Worm (Caenorhabditis elegans) whole organism, L1 larva: ENCODE data around the gene ced-7.

ENCODE experiments used
- C16A3.4 ChIP-seq: fragments of 150-350 bp; optimal IDR thresholded peaks from 2 replicates; lab custom pipeline; 2014; ENCODE audit warnings: missing biosample characterization, missing genetic modification characterization
- C34B4.2 ChIP-seq: sonication (generic microtip); optimal IDR thresholded peaks from 2 replicates; lab custom pipeline; 2017; ENCODE audit warnings: mild to moderate bottlenecking, missing genetic modification characterization, missing compliant biosample characterization
- F16B12.6 ChIP-seq: fragments of 150-350 bp; optimal IDR thresholded peaks from 2 replicates; lab custom pipeline; 2014; ENCODE audit warnings: missing biosample characterization, missing genetic modification characterization
- aly-2 ChIP-seq: fragments of 150-350 bp; optimal IDR thresholded peaks from 2 replicates; lab custom pipeline; 2014; ENCODE audit warnings: missing biosample characterization, missing genetic modification characterization
- blmp-1 ChIP-seq: fragments of 150-350 bp; optimal IDR thresholded peaks from 2 replicates; lab custom pipeline; 2014; ENCODE audit warnings: missing biosample characterization, missing genetic modification characterization
- ceh-8 ChIP-seq: fragments of 200-800 bp; sonication (Bioruptor generic); optimal IDR thresholded peaks from 2 replicates; lab custom pipeline; 2018; ENCODE audit warnings: mild to moderate bottlenecking, missing genetic modification characterization, moderate library complexity, missing compliant biosample characterization
- ceh-82 ChIP-seq, 3 experiments: fragments of 150-350 bp in 1 of 3; sonication (generic microtip) in 2 of 3; optimal IDR thresholded peaks; 2 replicates each; lab custom pipeline; 2014 to 2017; ENCODE audit warnings: missing biosample characterization in 3 of 3, missing genetic modification characterization in 3 of 3
- ces-1 ChIP-seq: fragments of 150-350 bp; optimal IDR thresholded peaks from 2 replicates; lab custom pipeline; 2014; ENCODE audit warnings: missing biosample characterization, missing genetic modification reagents, missing genetic modification characterization
- dpl-1 ChIP-seq, 3 experiments: fragments of 150-350 bp in 2 of 3; sonication (generic microtip) in 1 of 3; optimal IDR thresholded peaks; 2 replicates each; lab custom pipeline; 2014 to 2017; ENCODE audit warnings: missing biosample characterization in 3 of 3, missing genetic modification characterization in 3 of 3, missing genetic modification reagents in 3 of 3
- dsc-1 ChIP-seq: sonication (generic microtip); optimal IDR thresholded peaks from 2 replicates; lab custom pipeline; 2016; ENCODE audit warnings: mild to moderate bottlenecking, missing genetic modification characterization, missing compliant biosample characterization
- efl-1 ChIP-seq, 4 experiments: fragments of 150-350 bp; optimal IDR thresholded peaks in 3 of 4; peaks in 1 of 4; 1 replicate in 1 of 4; 2 replicates in 3 of 4; lab custom pipeline; 2014; ENCODE audit warnings: missing biosample characterization in 2 of 4, missing genetic modification characterization in 2 of 4, missing genetic modification reagents in 2 of 4
- efl-3 ChIP-seq: fragments of 200-800 bp; sonication (Bioruptor generic); optimal IDR thresholded peaks from 2 replicates; lab custom pipeline; 2018; ENCODE audit warnings: mild to moderate bottlenecking, missing genetic modification characterization, missing compliant biosample characterization
- fkh-4 ChIP-seq: sonication (generic microtip); optimal IDR thresholded peaks from 2 replicates; lab custom pipeline; 2016; ENCODE audit warnings: missing compliant biosample characterization, missing genetic modification characterization, borderline replicate concordance
- fkh-8 ChIP-seq: sonication (generic microtip); optimal IDR thresholded peaks from 2 replicates; lab custom pipeline; 2016; ENCODE audit warnings: mild to moderate bottlenecking, missing genetic modification characterization, missing compliant biosample characterization
- fos-1 ChIP-seq: fragments of 150-350 bp; optimal IDR thresholded peaks from 2 replicates; lab custom pipeline; 2014; ENCODE audit warnings: missing biosample characterization, missing genetic modification characterization
- grh-1 ChIP-seq: fragments of 200-800 bp; sonication (Bioruptor generic); IDR thresholded peaks from 2 replicates; pipeline ENCODE4 v1.3.6; 2022; ENCODE audit warnings: missing genetic modification reagents, missing genetic modification characterization, missing compliant biosample characterization
- irx-1 ChIP-seq: sonication (generic microtip); optimal IDR thresholded peaks from 2 replicates; lab custom pipeline; 2016; ENCODE audit warnings: missing genetic modification characterization, missing compliant biosample characterization
- jun-1 ChIP-seq: fragments of 150-350 bp; optimal IDR thresholded peaks from 2 replicates; lab custom pipeline; 2014; ENCODE audit warnings: missing biosample characterization, missing genetic modification reagents, missing genetic modification characterization
- lin-13 ChIP-seq: fragments of 150-350 bp; optimal IDR thresholded peaks from 2 replicates; lab custom pipeline; 2014; ENCODE audit warnings: missing biosample characterization, missing genetic modification reagents, missing genetic modification characterization
- lin-14 ChIP-seq: fragments of 200-800 bp; sonication (Bioruptor generic); optimal IDR thresholded peaks from 2 replicates; lab custom pipeline; 2018; ENCODE audit warnings: mild to moderate bottlenecking, missing genetic modification characterization, moderate library complexity, missing compliant biosample characterization
- lin-15B ChIP-seq: fragments of 150-350 bp; sonication (generic microtip); optimal IDR thresholded peaks from 3 replicates; lab custom pipeline; 2014; ENCODE audit warnings: missing biosample characterization, missing genetic modification characterization
- lsy-2 ChIP-seq, 2 experiments: fragments of 150-350 bp; optimal IDR thresholded peaks; 2 replicates each; lab custom pipeline; 2014; ENCODE audit warnings: missing biosample characterization in 2 of 2, missing genetic modification characterization in 2 of 2
- mdl-1 ChIP-seq, 2 experiments: fragments of 150-350 bp; optimal IDR thresholded peaks; 2 replicates each; lab custom pipeline; 2014 to 2017; ENCODE audit warnings: missing biosample characterization in 2 of 2, missing genetic modification characterization in 2 of 2, inconsistent platforms in 1 of 2
- mef-2 ChIP-seq: fragments of 150-350 bp; optimal IDR thresholded peaks from 2 replicates; lab custom pipeline; 2014; ENCODE audit warnings: missing biosample characterization, missing genetic modification characterization
- mep-1 ChIP-seq: fragments of 150-350 bp; optimal IDR thresholded peaks from 2 replicates; lab custom pipeline; 2014; ENCODE audit warnings: missing biosample characterization, missing genetic modification characterization
- nhr-11 ChIP-seq: fragments of 150-350 bp; optimal IDR thresholded peaks from 2 replicates; lab custom pipeline; 2014; ENCODE audit warnings: missing biosample characterization, missing genetic modification characterization
- nhr-12 ChIP-seq: sonication (generic microtip); optimal IDR thresholded peaks from 2 replicates; lab custom pipeline; 2017; ENCODE audit warnings: missing biosample characterization, missing genetic modification characterization
- nhr-19 ChIP-seq: fragments of 200-800 bp; sonication (Bioruptor generic); conservative IDR thresholded peaks from 2 replicates; pipeline ENCODE4 v1.3.6; 2022; ENCODE audit warnings: missing genetic modification characterization, missing compliant biosample characterization
- nhr-20 ChIP-seq: sonication (generic microtip); optimal IDR thresholded peaks from 2 replicates; lab custom pipeline; 2016; ENCODE audit warnings: mild to moderate bottlenecking, missing genetic modification characterization, missing compliant biosample characterization
- nhr-47 ChIP-seq: sonication (generic microtip); optimal IDR thresholded peaks from 2 replicates; lab custom pipeline; 2016; ENCODE audit warnings: mild to moderate bottlenecking, missing genetic modification characterization, moderate library complexity, missing compliant biosample characterization
- nhr-71 ChIP-seq: sonication (generic microtip); optimal IDR thresholded peaks from 2 replicates; lab custom pipeline; 2016; ENCODE audit warnings: mild to moderate bottlenecking, missing genetic modification characterization, moderate library complexity, missing compliant biosample characterization
- nhr-77 ChIP-seq: fragments of 150-350 bp; optimal IDR thresholded peaks from 2 replicates; lab custom pipeline; 2014; ENCODE audit warnings: missing biosample characterization, missing genetic modification characterization
- nhr-85 ChIP-seq: sonication (generic microtip); peaks from one replicate; lab custom pipeline; 2016; ENCODE audit warnings: missing genetic modification characterization, inconsistent platforms, missing compliant biosample characterization
- nhr-90 ChIP-seq: sonication (generic microtip); optimal IDR thresholded peaks from 2 replicates; lab custom pipeline; 2016; ENCODE audit warnings: mild to moderate bottlenecking, missing genetic modification characterization, missing compliant biosample characterization; ENCODE audit not compliant: poor library complexity
- pag-3 ChIP-seq: sonication (generic microtip); optimal IDR thresholded peaks from 2 replicates; lab custom pipeline; 2017; ENCODE audit warnings: missing genetic modification characterization, mild to moderate bottlenecking, missing compliant biosample characterization, antibody characterized with exemption, borderline replicate concordance; ENCODE audit not compliant: insufficient read depth
- pqm-1 ChIP-seq: sonication (generic microtip); optimal IDR thresholded peaks from 3 replicates; lab custom pipeline; 2017; ENCODE audit warnings: missing biosample characterization, missing genetic modification characterization
- skn-1 ChIP-seq: fragments of 150-350 bp; optimal IDR thresholded peaks from 2 replicates; lab custom pipeline; 2014; ENCODE audit warnings: missing biosample characterization, missing genetic modification characterization
- snu-23 ChIP-seq: sonication (generic microtip); optimal IDR thresholded peaks from 2 replicates; lab custom pipeline; 2016; ENCODE audit warnings: missing genetic modification characterization, missing compliant biosample characterization
- sox-4 ChIP-seq: sonication (generic microtip); optimal IDR thresholded peaks from 2 replicates; lab custom pipeline; 2016; ENCODE audit warnings: missing genetic modification characterization, missing compliant biosample characterization
- swsn-7 ChIP-seq: sonication (generic microtip); optimal IDR thresholded peaks from 2 replicates; lab custom pipeline; 2016; ENCODE audit warnings: missing genetic modification characterization, missing compliant biosample characterization
- tbx-2 ChIP-seq: sonication (generic microtip); optimal IDR thresholded peaks from 2 replicates; lab custom pipeline; 2016; ENCODE audit warnings: missing genetic modification characterization, missing compliant biosample characterization
- unc-86 ChIP-seq: sonication (generic microtip); optimal IDR thresholded peaks from 2 replicates; lab custom pipeline; 2016; ENCODE audit warnings: missing genetic modification characterization, missing compliant biosample characterization
- unc-98 ChIP-seq: fragments of 200-800 bp; sonication (Bioruptor generic); IDR thresholded peaks from 2 replicates; pipeline ENCODE4 v1.3.6; 2022; ENCODE audit warnings: missing genetic modification characterization, missing compliant biosample characterization
- vab-15 ChIP-seq: sonication (generic microtip); optimal IDR thresholded peaks from 2 replicates; lab custom pipeline; 2017; ENCODE audit warnings: missing genotype, mild to moderate bottlenecking, missing genetic modification characterization, missing compliant biosample characterization
- zag-1 ChIP-seq: fragments of 150-350 bp; optimal IDR thresholded peaks from 2 replicates; lab custom pipeline; 2014; ENCODE audit warnings: missing biosample characterization, missing genetic modification characterization
- zip-4 ChIP-seq: fragments of 200-800 bp; sonication (Bioruptor generic); optimal IDR thresholded peaks from 2 replicates; lab custom pipeline; 2018; ENCODE audit warnings: mild to moderate bottlenecking, missing genetic modification characterization, moderate library complexity, missing compliant biosample characterization

Gene ced-7

DNA sequence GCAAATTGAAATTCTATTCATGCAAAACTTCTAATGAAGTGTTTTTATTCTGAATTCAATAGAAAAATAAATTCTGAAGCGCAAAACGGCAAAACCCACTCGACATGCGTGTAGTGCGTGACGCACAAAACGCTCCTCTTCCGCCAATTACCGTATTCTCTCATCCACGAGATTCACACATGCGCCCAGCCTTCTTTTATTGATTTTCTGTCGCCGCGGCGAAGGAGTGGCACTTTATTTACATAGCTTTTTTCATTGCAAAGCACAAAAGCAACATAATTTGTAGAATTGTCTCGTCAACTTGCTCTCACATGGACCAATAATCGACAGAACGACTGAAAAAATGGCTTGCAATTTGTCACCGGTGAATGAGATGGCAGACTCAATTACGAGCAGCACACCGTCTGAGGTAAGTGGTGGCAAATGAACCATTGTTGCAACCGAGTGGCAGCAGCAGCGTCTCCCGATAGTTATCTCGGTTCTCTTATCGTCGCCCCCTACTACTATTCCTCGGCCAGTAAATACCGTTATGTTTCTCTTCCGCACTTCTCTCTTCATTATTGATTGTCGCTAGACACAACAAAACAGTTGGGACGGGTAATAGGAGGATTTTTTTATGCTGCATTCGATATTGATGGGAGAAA lies 33.8 kb downstream of the ced-7 start, which contains the start of gene unc-16 (continued):
- peak; percentile 95 for TF ChIP-seq nhr-71
- TF ChIP-seq vab-15 (tag; lab: Kevin White, UChicago): no peak
- TF ChIP-seq pag-3 (tag; lab: Kevin White, UChicago): no peak
- peak; percentile 48 to 98 for TF ChIP-seq mdl-1 (tag; optimal IDR thresholded peaks at IDR 0.05; lab: Kevin White, UChicago)
- no peak for TF ChIP-seq nhr-12 (tag; lab: Kevin White, UChicago)
- peak; percentile 94 for TF ChIP-seq swsn-7 (tag; lab: Kevin White, UChicago)
- TF ChIP-seq lsy-2 (tag; optimal IDR thresholded peaks at IDR 0.05; lab: Kevin White, UChicago): peak; percentile 99 to 100
- TF ChIP-seq sox-4 (tag; lab: Kevin White, UChicago): peak; percentile 67
- TF ChIP-seq mef-2 (tag; lab: Kevin White, UChicago): peak; percentile 44
- no peak for TF ChIP-seq pqm-1 (tag; lab: Kevin White, UChicago)
- TF ChIP-seq unc-98 (GFP tag; lab: Robert Waterston, UW): no peak
- TF ChIP-seq grh-1 (GFP tag; lab: Robert Waterston, UW): no peak; the same call in 1 of the 2 replicates
- peak; percentile 82 for TF ChIP-seq lin-15B
- no peak for TF ChIP-seq zag-1 (tag; lab: Kevin White, UChicago)
- TF ChIP-seq F16B12.6 (tag; lab: Kevin White, UChicago): peak; percentile 69
- peak; percentile 11 for TF ChIP-seq nhr-11 (tag; lab: Kevin White, UChicago)
- no peak for TF ChIP-seq ces-1 (GFP tag; lab: Kevin White, UChicago)
- TF ChIP-seq dsc-1: peak; percentile 89
- peak; percentile 87 for TF ChIP-seq skn-1 (tag; lab: Kevin White, UChicago)
- no peak for TF ChIP-seq C34B4.2 (tag; lab: Kevin White, UChicago)
- TF ChIP-seq nhr-19 (GFP tag; lab: Robert Waterston, UW): peak; percentile 87
- TF ChIP-seq aly-2 (tag; lab: Kevin White, UChicago): peak; percentile 72
- TF ChIP-seq lin-14 (GFP tag; lab: Kevin White, UChicago): peak; percentile 95
- TF ChIP-seq ceh-8: peak; percentile 85
- peak; percentile 78 to 92 (median 89) for TF ChIP-seq ceh-82 (tag; optimal IDR thresholded peaks at IDR 0.05; lab: Kevin White, UChicago)
- peak; percentile 67 for TF ChIP-seq nhr-90 (tag; lab: Kevin White, UChicago)
- peak; percentile 77 to 84 (median 81) for TF ChIP-seq dpl-1 (GFP tag; optimal IDR thresholded peaks at IDR 0.05; lab: Kevin White, UChicago)
- peak; percentile 85 for TF ChIP-seq C16A3.4 (tag; lab: Kevin White, UChicago)
- TF ChIP-seq nhr-77: peak; percentile 78
- TF ChIP-seq efl-3 (GFP tag; lab: Kevin White, UChicago): peak; percentile 8
- TF ChIP-seq nhr-47 (tag; lab: Kevin White, UChicago): peak; percentile 92
- peak; percentile 85 to 88 for TF ChIP-seq efl-1 (optimal IDR thresholded peaks at IDR 0.05; lab: Kevin White, UChicago)
- peak; percentile 82 to 98 for TF ChIP-seq efl-1 (GFP tag; optimal IDR thresholded peaks at IDR 0.05 in 1 of 2; lab: Kevin White, UChicago)
- TF ChIP-seq mep-1 (tag; lab: Kevin White, UChicago): peak; percentile 95
- peak; percentile 89 for TF ChIP-seq irx-1 (tag; lab: Kevin White, UChicago)
- peak; percentile 90 for TF ChIP-seq fkh-8
- peak; percentile 76 for TF ChIP-seq jun-1 (tag; lab: Kevin White, UChicago)
- TF ChIP-seq tbx-2 (tag; lab: Kevin White, UChicago): peak; percentile 93
- peak; percentile 72 for TF ChIP-seq blmp-1 (tag; lab: Kevin White, UChicago)
- TF ChIP-seq nhr-20 (tag; lab: Kevin White, UChicago): peak; percentile 90
- TF ChIP-seq fos-1 (tag; lab: Kevin White, UChicago): peak; percentile 77
- peak; percentile 92 for TF ChIP-seq unc-86 (tag; lab: Kevin White, UChicago)
- TF ChIP-seq zip-4: peak; percentile 78
- TF ChIP-seq fkh-4: peak; percentile 63
- TF ChIP-seq nhr-85 (tag; lab: Kevin White, UChicago): peak; percentile 88
- TF ChIP-seq lin-13 (GFP tag; lab: Kevin White, UChicago): peak; percentile 90
- TF ChIP-seq snu-23 (GFP tag; lab: Kevin White, UChicago): peak; percentile 95
